Fruit fly (Drosophila melanogaster) whole organism, embryonic: Measurements from ENCODE around the gene CG43401.

Source experiments
- Bdp1 ChIP-seq: fragments of 200-800 bp; sonication (Bioruptor generic); optimal IDR thresholded peaks from 3 replicates; lab custom pipeline; 2016; ENCODE audit warnings: missing biosample characterization, missing genetic modification characterization
- CG10543 ChIP-seq: fragments of 200-800 bp; sonication (Bioruptor generic); optimal IDR thresholded peaks from 3 replicates; lab custom pipeline; 2017; ENCODE audit warnings: missing biosample characterization, mild to moderate bottlenecking, missing genetic modification characterization, moderate library complexity
- CG13424 ChIP-seq: fragments of 200-800 bp; sonication (Bioruptor generic); optimal IDR thresholded peaks from 2 replicates; lab custom pipeline; 2019; ENCODE audit warnings: missing biosample characterization, mild to moderate bottlenecking, missing genetic modification characterization, moderate library complexity
- CG13775 ChIP-seq: fragments of 200-800 bp; sonication (Bioruptor generic); optimal IDR thresholded peaks from 3 replicates; lab custom pipeline; 2017; ENCODE audit warnings: missing biosample characterization, mild to moderate bottlenecking, missing genetic modification characterization
- CG14441 ChIP-seq: fragments of 200-800 bp; sonication (Bioruptor generic); IDR thresholded peaks from 2 replicates; pipeline ENCODE4 v1.3.6; 2022; ENCODE audit warnings: missing biosample characterization, missing genetic modification characterization
- CG14860 ChIP-seq: fragments of 200-800 bp; sonication (Bioruptor generic); IDR thresholded peaks from 3 replicates; pipeline ENCODE4 v1.3.6; 2022; ENCODE audit warnings: missing biosample characterization, missing genetic modification characterization; ENCODE audit not compliant: partially characterized antibody
- CG1602 ChIP-seq: fragments of 200-800 bp; sonication (Bioruptor generic); optimal IDR thresholded peaks from 3 replicates; lab custom pipeline; 2016; ENCODE audit warnings: missing biosample characterization, missing genetic modification characterization
- CG17328 ChIP-seq: fragments of 200-800 bp; sonication (Bioruptor generic); IDR thresholded peaks from 2 replicates; pipeline ENCODE4 v1.3.6; 2022; ENCODE audit warnings: missing biosample characterization, missing genetic modification characterization
- CG17361 ChIP-seq: fragments of 200-800 bp; sonication (Bioruptor generic); IDR thresholded peaks from 3 replicates; pipeline ENCODE4 v1.3.6; 2022; ENCODE audit warnings: missing biosample characterization, missing genetic modification characterization
- CG18476 ChIP-seq: fragments of 200-800 bp; sonication (Bioruptor generic); optimal IDR thresholded peaks from 2 replicates; lab custom pipeline; 2016; ENCODE audit warnings: missing biosample characterization, mild to moderate bottlenecking, missing genetic modification characterization
- CG18599 ChIP-seq: fragments of 200-800 bp; sonication (Bioruptor generic); optimal IDR thresholded peaks from 3 replicates; lab custom pipeline; 2017; ENCODE audit warnings: missing biosample characterization, missing genetic modification characterization, mild to moderate bottlenecking, moderate library complexity, missing genetic modification reagents
- CG30020 ChIP-seq: fragments of 200-800 bp; optimal IDR thresholded peaks from 2 replicates; lab custom pipeline; 2019; ENCODE audit warnings: missing biosample characterization, mild to moderate bottlenecking, missing genetic modification characterization, moderate library complexity
- CG34376 ChIP-seq: fragments of 200-800 bp; sonication (Bioruptor generic); optimal IDR thresholded peaks from 2 replicates; lab custom pipeline; 2018; ENCODE audit warnings: missing biosample characterization, mild to moderate bottlenecking, missing genetic modification characterization
- CG5953 ChIP-seq: fragments of 200-800 bp; sonication (Bioruptor generic); IDR thresholded peaks from 2 replicates; pipeline ENCODE4 v1.3.6; 2022; ENCODE audit warnings: missing biosample characterization, missing genetic modification characterization
- CG6813 ChIP-seq: fragments of 200-800 bp; sonication (Bioruptor generic); optimal IDR thresholded peaks from 2 replicates; lab custom pipeline; 2017; ENCODE audit warnings: missing biosample characterization, missing genetic modification characterization, mild to moderate bottlenecking, moderate library complexity, missing genetic modification reagents
- CG7271 ChIP-seq: fragments of 200-800 bp; sonication (Bioruptor generic); optimal IDR thresholded peaks from 2 replicates; lab custom pipeline; 2018; ENCODE audit warnings: missing biosample characterization, mild to moderate bottlenecking, missing genetic modification characterization, moderate library complexity
- CG7987 ChIP-seq: fragments of 200-800 bp; sonication (Bioruptor generic); optimal IDR thresholded peaks from 2 replicates; lab custom pipeline; 2018; ENCODE audit warnings: missing biosample characterization, mild to moderate bottlenecking, missing genetic modification characterization, moderate library complexity
- CG8944 ChIP-seq: fragments of 200-800 bp; sonication (Bioruptor generic); optimal IDR thresholded peaks from 3 replicates; lab custom pipeline; 2016; ENCODE audit warnings: missing biosample characterization, missing genetic modification characterization
- Dfd ChIP-seq, 2 experiments: fragments of >200 bp; optimal IDR thresholded peaks; 2 replicates each; lab custom pipeline; 2017; ENCODE audit warnings: missing biosample characterization in 2 of 2, missing genetic modification characterization in 2 of 2
- Doc2 ChIP-seq: fragments of 200-800 bp; sonication (Bioruptor generic); IDR thresholded peaks from 2 replicates; pipeline ENCODE4 v1.3.6; 2022; ENCODE audit warnings: missing biosample characterization, missing genetic modification characterization
- Fer2 ChIP-seq: fragments of 200-800 bp; sonication (Bioruptor generic); optimal IDR thresholded peaks from 2 replicates; lab custom pipeline; 2018; ENCODE audit warnings: missing biosample characterization, mild to moderate bottlenecking, missing genetic modification characterization, moderate library complexity
- Hand ChIP-seq: fragments of 200-800 bp; sonication (Bioruptor generic); optimal IDR thresholded peaks from 2 replicates; lab custom pipeline; 2017; ENCODE audit warnings: mild to moderate bottlenecking, missing biosample characterization, missing genetic modification reagents, missing genetic modification characterization
- HmgZ ChIP-seq: fragments of 200-800 bp; sonication (Bioruptor generic); optimal IDR thresholded peaks from 2 replicates; lab custom pipeline; 2018; ENCODE audit warnings: missing biosample characterization, mild to moderate bottlenecking, missing genetic modification characterization
- Hr78 ChIP-seq, 2 experiments: fragments of 200-800 bp in 1 of 2; fragments of >200 bp in 1 of 2; sonication (Bioruptor generic) in 1 of 2; optimal IDR thresholded peaks; 2 replicates each; lab custom pipeline; 2017 to 2019; ENCODE audit warnings: missing biosample characterization in 2 of 2, missing genetic modification characterization in 2 of 2, mild to moderate bottlenecking in 1 of 2, moderate library complexity in 1 of 2
- Lhr ChIP-seq: fragments of 200-800 bp; sonication (Bioruptor generic); optimal IDR thresholded peaks from 3 replicates; lab custom pipeline; 2017; ENCODE audit warnings: mild to moderate bottlenecking, missing biosample characterization, missing genetic modification reagents, missing genetic modification characterization
- Med ChIP-seq: fragments of 200-800 bp; sonication (Bioruptor generic); peaks from one replicate; lab custom pipeline; 2016; ENCODE audit warnings: missing biosample characterization, missing genetic modification characterization, mild to moderate bottlenecking, inconsistent platforms, moderate library complexity
- Myb ChIP-seq: fragments of 200-800 bp; sonication (Bioruptor generic); optimal IDR thresholded peaks from 2 replicates; lab custom pipeline; 2016; ENCODE audit warnings: missing biosample characterization, missing genetic modification characterization
- Rfx ChIP-seq: fragments of 200-800 bp; sonication (Bioruptor generic); IDR thresholded peaks from 2 replicates; pipeline ENCODE4 v1.3.6; 2022; ENCODE audit warnings: missing biosample characterization, missing genetic modification characterization
- Sin3A ChIP-seq: fragments of >200 bp; optimal IDR thresholded peaks from 2 replicates; lab custom pipeline; 2018
- Sry-δ ChIP-seq: fragments of 200-800 bp; sonication (Bioruptor generic); optimal IDR thresholded peaks from 2 replicates; lab custom pipeline; 2016; ENCODE audit warnings: missing biosample characterization, missing genetic modification characterization
- ara ChIP-seq: fragments of 200-800 bp; sonication (Bioruptor generic); IDR thresholded peaks from 2 replicates; pipeline ENCODE4 v1.3.6; 2022; ENCODE audit warnings: missing biosample characterization, missing genetic modification characterization
- bowl ChIP-seq: fragments of 200-800 bp; sonication (Bioruptor generic); IDR thresholded peaks from 2 replicates; pipeline ENCODE4 v1.3.6; 2022; ENCODE audit warnings: missing biosample characterization, missing genetic modification characterization
- cad ChIP-seq: fragments of >200 bp; optimal IDR thresholded peaks from 2 replicates; lab custom pipeline; 2017; ENCODE audit warnings: missing biosample characterization, missing genetic modification characterization
- cato ChIP-seq: fragments of 200-800 bp; sonication (Bioruptor generic); optimal IDR thresholded peaks from 2 replicates; lab custom pipeline; 2016; ENCODE audit warnings: missing biosample characterization, missing genetic modification characterization, borderline replicate concordance
- cg ChIP-seq: fragments of 200-800 bp; sonication (Bioruptor generic); optimal IDR thresholded peaks from 3 replicates; lab custom pipeline; 2019; ENCODE audit warnings: missing biosample characterization, mild to moderate bottlenecking, missing genetic modification characterization, moderate library complexity
- chinmo ChIP-seq: fragments of 200-800 bp; sonication (Bioruptor generic); IDR thresholded peaks from 4 replicates; pipeline ENCODE4 v1.3.6; 2022; ENCODE audit warnings: missing biosample characterization, missing genetic modification characterization; ENCODE audit not compliant: partially characterized antibody
- chn ChIP-seq: fragments of 200-800 bp; sonication (Bioruptor generic); optimal IDR thresholded peaks from 2 replicates; lab custom pipeline; 2016; ENCODE audit warnings: missing biosample characterization, missing genetic modification characterization
- crc ChIP-seq: fragments of 200-800 bp; sonication (Bioruptor generic); optimal IDR thresholded peaks from 2 replicates; lab custom pipeline; 2016; ENCODE audit warnings: missing biosample characterization, missing genetic modification characterization
- gce ChIP-seq: fragments of 200-800 bp; sonication (Bioruptor generic); IDR thresholded peaks from 3 replicates; pipeline ENCODE4 v1.3.6; 2022; ENCODE audit warnings: missing biosample characterization, missing genetic modification characterization
- her ChIP-seq: fragments of 200-800 bp; sonication (Bioruptor generic); optimal IDR thresholded peaks from 2 replicates; lab custom pipeline; 2016; ENCODE audit warnings: missing biosample characterization, missing genetic modification characterization
- knrl ChIP-seq: fragments of 200-800 bp; sonication (Bioruptor generic); IDR thresholded peaks from 3 replicates; pipeline ENCODE4 v1.3.6; 2022; ENCODE audit warnings: missing biosample characterization, missing genetic modification characterization; ENCODE audit not compliant: partially characterized antibody
- lov ChIP-seq, 2 experiments: fragments of 200-800 bp in 1 of 2; fragments of >200 bp in 1 of 2; sonication (Bioruptor generic) in 1 of 2; IDR thresholded peaks in 1 of 2; optimal IDR thresholded peaks in 1 of 2; 2 replicates in 1 of 2; 3 replicates in 1 of 2; pipeline versions ENCODE4 v1.3.6 to Lab custom; 2017 to 2022; ENCODE audit warnings: missing biosample characterization in 1 of 2, missing genetic modification characterization in 1 of 2
- nau ChIP-seq: fragments of 200-800 bp; sonication (Bioruptor generic); optimal IDR thresholded peaks from 3 replicates; lab custom pipeline; 2017; ENCODE audit warnings: missing biosample characterization, mild to moderate bottlenecking, missing genetic modification characterization, missing genetic modification reagents
- ranshi ChIP-seq: fragments of 200-800 bp; sonication (Bioruptor generic); IDR thresholded peaks from 2 replicates; pipeline ENCODE4 v1.3.6; 2022; ENCODE audit warnings: missing biosample characterization, missing genetic modification characterization
- ro ChIP-seq: fragments of 200-800 bp; sonication (Bioruptor generic); IDR thresholded peaks from 2 replicates; pipeline ENCODE4 v1.3.6; 2022; ENCODE audit warnings: missing biosample characterization, missing genetic modification characterization
- sc ChIP-seq, 3 experiments: fragments of >200 bp in 2 of 3; fragments of 200-800 bp in 1 of 3; sonication (Bioruptor generic) in 1 of 3; optimal IDR thresholded peaks; 2 replicates in 2 of 3; 3 replicates in 1 of 3; lab custom pipeline; 2017; ENCODE audit warnings: mild to moderate bottlenecking in 1 of 3, missing biosample characterization in 1 of 3, missing genetic modification characterization in 1 of 3, missing genetic modification reagents in 1 of 3
- schlank ChIP-seq: fragments of 200-800 bp; sonication (Bioruptor generic); optimal IDR thresholded peaks from 2 replicates; lab custom pipeline; 2018; ENCODE audit warnings: missing biosample characterization, mild to moderate bottlenecking, missing genetic modification characterization
- slp2 ChIP-seq: fragments of 200-800 bp; sonication (Bioruptor generic); optimal IDR thresholded peaks from 2 replicates; lab custom pipeline; 2016; ENCODE audit warnings: missing biosample characterization, missing genetic modification characterization
- unc-4 ChIP-seq: fragments of 200-800 bp; sonication (Bioruptor generic); IDR thresholded peaks from 2 replicates; pipeline ENCODE4 v1.3.6; 2022; ENCODE audit warnings: missing biosample characterization, missing genetic modification characterization; ENCODE audit not compliant: partially characterized antibody
- vfl ChIP-seq: fragments of 200-800 bp; sonication (Bioruptor generic); optimal IDR thresholded peaks from 2 replicates; lab custom pipeline; 2016; ENCODE audit warnings: missing biosample characterization, missing genetic modification characterization

The CG43401 gene

dm6 chr2L:1445048-1445447, 16.8 kb downstream of the CG43401 start (continued):
- TF ChIP-seq lov (optimal IDR thresholded peaks at IDR 0.05; lab: Kevin White, UChicago) (no peak), lov (GFP tag; IDR thresholded peaks at IDR 0.05; lab: Robert Waterston, UW) (no peak), chn (GFP tag; lab: Kevin White, UChicago) (no peak), CG13775 (GFP tag; lab: Kevin White, UChicago) (peak; percentile 32), CG8944 (GFP tag; lab: Kevin White, UChicago) (no peak), CG17361 (GFP tag; lab: Robert Waterston, UW) (0 out of 3 replicates have a peak, but pooled peaks have one; percentile 39), CG1602 (peak; percentile 2), CG18599 (GFP tag; lab: Kevin White, UChicago) (peak; percentile 43), CG5953 (no peak), Med (GFP tag; lab: Kevin White, UChicago) (no peak), Doc2 (no peak), knrl (GFP tag; lab: Robert Waterston, UW) (0 out of 3 replicates have a peak, but pooled peaks have one; percentile 24), CG30020 (tag; lab: Kevin White, UChicago) (no peak), Lhr (GFP tag; lab: Kevin White, UChicago) (no peak), Hr78 (GFP tag; optimal IDR thresholded peaks at IDR 0.05; lab: Kevin White, UChicago) (no peak), cg (GFP tag; lab: Kevin White, UChicago) (no peak), ara (GFP tag; lab: Robert Waterston, UW) (peak; percentile 59), crc (GFP tag; lab: Kevin White, UChicago) (no peak), CG10543 (GFP tag; lab: Kevin White, UChicago) (no peak), cad (GFP tag; lab: Kevin White, UChicago) (no peak), CG14441 (no peak), Bdp1 (GFP tag; lab: Kevin White, UChicago) (no peak), her (GFP tag; lab: Kevin White, UChicago) (no peak), bowl (no peak), Rfx (GFP tag; lab: Robert Waterston, UW) (no peak), cato (GFP tag; lab: Kevin White, UChicago) (no peak), Hand (GFP tag; lab: Kevin White, UChicago) (no peak), CG17328 (peak; percentile 47; the same call in 1 of the 2 replicates), schlank (tag; lab: Kevin White, UChicago) (no peak), Sin3A (lab: Kevin White, UChicago) (no peak), Fer2 (tag; lab: Kevin White, UChicago) (no peak), CG13424 (peak; percentile 35), slp2 (no peak), gce (GFP tag; lab: Robert Waterston, UW) (no peak), CG6813 (GFP tag; lab: Kevin White, UChicago) (no peak), chinmo (GFP tag; lab: Robert Waterston, UW) (no peak), nau (no peak), unc-4 (GFP tag; lab: Robert Waterston, UW) (0 out of 2 replicates have a peak, but pooled peaks have one; percentile 17), CG7987 (no peak), CG34376 (no peak), CG18476 (GFP tag; lab: Kevin White, UChicago) (no peak), CG7271 (tag; lab: Kevin White, UChicago) (no peak), CG14860 (GFP tag; lab: Robert Waterston, UW) (no peak), sc (optimal IDR thresholded peaks at IDR 0.05; lab: Kevin White, UChicago) (no peak), sc (GFP tag; optimal IDR thresholded peaks at IDR 0.05; lab: Kevin White, UChicago) (peak; percentile 12), Sry-δ (GFP tag; lab: Kevin White, UChicago) (peak; percentile 12), HmgZ (tag; lab: Kevin White, UChicago) (no peak), ranshi (no peak), ro (GFP tag; lab: Robert Waterston, UW) (no peak), Myb (GFP tag; lab: Kevin White, UChicago) (no peak), Dfd (GFP tag; optimal IDR thresholded peaks at IDR 0.05; lab: Kevin White, UChicago) (no peak), vfl (GFP tag; lab: Kevin White, UChicago) (no peak)
